Worm (Caenorhabditis elegans) whole organism, early embryonic: ENCODE measurements around the gene F45E1.1.
A peak's percentile ranks its signal among the peaks of the same experiment; 100 is the strongest.

Experiments
- B0310.2 ChIP-seq: sonication (generic microtip); optimal IDR thresholded peaks from 2 replicates; lab custom pipeline; 2016; ENCODE audit warnings: mild to moderate bottlenecking, missing genetic modification characterization, missing compliant biosample characterization
- F13C5.2 ChIP-seq: sonication (generic microtip); optimal IDR thresholded peaks from 2 replicates; lab custom pipeline; 2017; ENCODE audit warnings: mild to moderate bottlenecking, missing genetic modification characterization, inconsistent platforms, missing compliant biosample characterization
- aly-1 ChIP-seq: sonication (generic microtip); optimal IDR thresholded peaks from 2 replicates; lab custom pipeline; 2016; ENCODE audit warnings: missing genetic modification characterization, missing compliant biosample characterization
- ama-1 ChIP-seq: fragments of 150-350 bp; optimal IDR thresholded peaks from 2 replicates; lab custom pipeline; 2014
- ceh-13 ChIP-seq: fragments of 200-800 bp; sonication (Bioruptor generic); optimal IDR thresholded peaks from 2 replicates; lab custom pipeline; 2018; ENCODE audit warnings: mild to moderate bottlenecking, missing genetic modification characterization, missing compliant biosample characterization
- ceh-36 ChIP-seq: sonication (generic microtip); optimal IDR thresholded peaks from 2 replicates; lab custom pipeline; 2016; ENCODE audit warnings: missing genetic modification characterization, inconsistent platforms, missing compliant biosample characterization
- ets-7 ChIP-seq: sonication (generic microtip); optimal IDR thresholded peaks from 2 replicates; lab custom pipeline; 2016; ENCODE audit warnings: missing genotype, missing genetic modification characterization, missing compliant biosample characterization
- flt-1 ChIP-seq: fragments of 200-800 bp; sonication (Bioruptor generic); IDR thresholded peaks from 2 replicates; pipeline ENCODE4 v1.3.6; 2022; ENCODE audit warnings: missing genetic modification characterization, missing compliant biosample characterization
- hmbx-1 ChIP-seq: sonication (generic microtip); optimal IDR thresholded peaks from 2 replicates; lab custom pipeline; 2016; ENCODE audit warnings: mild to moderate bottlenecking, missing genetic modification characterization, missing compliant biosample characterization
- hmg-4 ChIP-seq: fragments of 200-800 bp; sonication (Bioruptor generic); optimal IDR thresholded peaks from 2 replicates; lab custom pipeline; 2018; ENCODE audit warnings: mild to moderate bottlenecking, missing genetic modification characterization, missing compliant biosample characterization
- hnd-1 ChIP-seq: sonication (generic microtip); optimal IDR thresholded peaks from 2 replicates; lab custom pipeline; 2016; ENCODE audit warnings: missing genetic modification characterization, missing compliant biosample characterization
- pes-1 ChIP-seq: fragments of 200-800 bp; sonication (Bioruptor generic); IDR thresholded peaks from 2 replicates; pipeline ENCODE4 v1.3.6; 2022; ENCODE audit warnings: missing genetic modification reagents, missing genetic modification characterization, missing compliant biosample characterization
- scrt-1 ChIP-seq: fragments of 200-800 bp; sonication (Bioruptor generic); IDR thresholded peaks from 2 replicates; pipeline ENCODE4 v1.3.6; 2022; ENCODE audit warnings: missing genetic modification characterization, missing compliant biosample characterization
- sea-1 ChIP-seq: fragments of 200-800 bp; sonication (Bioruptor generic); conservative IDR thresholded peaks from 2 replicates; pipeline ENCODE4 v1.3.6; 2022; ENCODE audit warnings: missing genetic modification characterization, missing compliant biosample characterization
- tbx-11 ChIP-seq: fragments of 200-800 bp; sonication (Bioruptor generic); IDR thresholded peaks from 2 replicates; pipeline ENCODE4 v1.3.6; 2022; ENCODE audit warnings: missing genetic modification characterization, missing compliant biosample characterization
- tbx-37 ChIP-seq: fragments of 200-800 bp; sonication (Bioruptor generic); conservative IDR thresholded peaks from 2 replicates; pipeline ENCODE4 v1.3.6; 2022; ENCODE audit warnings: missing genetic modification reagents, missing genetic modification characterization, missing compliant biosample characterization
- tra-4 ChIP-seq: sonication (generic microtip); optimal IDR thresholded peaks from 2 replicates; lab custom pipeline; 2017; ENCODE audit warnings: missing genetic modification characterization, missing compliant biosample characterization

The F45E1.1 gene

ce11 chrX:8037365-8037764, 33.9 kb downstream of the F45E1.1 start:
- TF ChIP-seq pes-1 (GFP tag; lab: Robert Waterston, UW) (no peak), ets-7 (tag; lab: Kevin White, UChicago) (no peak), B0310.2 (tag; lab: Kevin White, UChicago) (no peak), scrt-1 (no peak), hnd-1 (tag; lab: Kevin White, UChicago) (no peak), hmbx-1 (no peak), ceh-13 (GFP tag; lab: Kevin White, UChicago) (no peak), tra-4 (tag; lab: Kevin White, UChicago) (no peak), F13C5.2 (no peak), hmg-4 (no peak), tbx-11 (GFP tag; lab: Robert Waterston, UW) (no peak), aly-1 (tag; lab: Kevin White, UChicago) (no peak), sea-1 (no peak), flt-1 (no peak)

ce11 chrX:8040967-8041366, 37.5 kb downstream of the F45E1.1 start, which contains the start of gene xol-1:
TSS of gene xol-1 (plus strand) at chrX:8041313.
- TF ChIP-seq F13C5.2 (no peak), scrt-1 (no peak), flt-1 (no peak)

DNA sequence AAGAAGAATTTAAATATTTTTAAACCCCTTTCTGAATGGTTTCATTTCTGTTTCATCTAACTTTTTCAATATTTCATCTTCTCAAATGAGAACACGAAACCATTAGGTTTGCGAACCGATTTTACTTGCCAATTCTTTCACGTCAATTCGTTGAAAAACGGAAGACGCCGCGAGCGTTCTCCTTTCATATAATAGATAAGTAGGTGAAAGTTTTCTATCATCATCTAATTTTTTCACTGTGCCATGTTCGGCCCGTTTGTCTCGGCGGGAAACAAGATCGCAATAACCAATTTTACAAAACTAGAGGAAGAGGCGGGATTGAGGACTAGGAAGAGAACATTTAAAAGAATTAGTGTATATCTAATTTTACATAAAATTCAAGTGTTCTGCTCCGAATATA, 41.7 kb downstream of the F45E1.1 start, which contains the start of gene C18A11.4:
TSS of gene C18A11.4 (plus strand) at position 367 of the 400 bp plus-strand sequence.
- TF ChIP-seq B0310.2 (tag; lab: Kevin White, UChicago) = no peak
- no peak for TF ChIP-seq ets-7 (tag; lab: Kevin White, UChicago)
- no peak for TF ChIP-seq hnd-1 (tag; lab: Kevin White, UChicago)
- TF ChIP-seq tra-4 (tag; lab: Kevin White, UChicago) = no peak
- TF ChIP-seq hmg-4 = no peak
- no peak for TF ChIP-seq ceh-13 (GFP tag; lab: Kevin White, UChicago)
- TF ChIP-seq ceh-36 (tag; lab: Kevin White, UChicago) = no peak
- TF ChIP-seq ama-1 = no peak
- TF ChIP-seq F13C5.2 = no peak
- no peak for TF ChIP-seq pes-1 (GFP tag; lab: Robert Waterston, UW)
- no peak for TF ChIP-seq scrt-1
- TF ChIP-seq tbx-37 = no peak
- no peak for TF ChIP-seq hmbx-1

- TF ChIP-seq flt-1 (no peak), ama-1 (no peak), B0310.2 (tag; lab: Kevin White, UChicago) (no peak), tbx-37 (no peak), ceh-36 (tag; lab: Kevin White, UChicago) (no peak), tbx-11 (GFP tag; lab: Robert Waterston, UW) (no peak)
Measured at ce11 chrX:8048637-8049036, 45.2 kb downstream of the F45E1.1 start.

DNA sequence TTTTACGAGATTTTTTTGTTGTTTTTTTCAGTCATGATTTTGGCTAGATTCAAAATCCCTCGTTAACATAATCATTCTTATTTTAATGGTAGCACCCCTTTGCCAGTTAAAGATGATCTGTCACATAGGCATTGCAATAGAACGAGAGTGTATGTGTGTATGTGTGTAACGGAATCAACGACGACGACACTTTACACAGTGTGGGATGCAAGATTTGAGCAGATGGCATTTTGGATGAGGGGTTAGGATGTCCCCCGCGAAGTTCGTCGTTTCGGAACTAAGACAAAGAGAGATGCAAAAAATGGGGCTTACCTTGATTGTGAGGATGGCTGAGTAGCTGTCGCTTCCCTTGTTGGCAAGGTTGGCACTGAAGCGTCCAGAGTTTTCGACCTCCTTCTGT, 48.6 kb downstream of the F45E1.1 start:
- TF ChIP-seq scrt-1 (no peak), ama-1 (no peak), ceh-36 (tag; lab: Kevin White, UChicago) (no peak), tbx-37 (no peak), B0310.2 (tag; lab: Kevin White, UChicago) (no peak), ceh-13 (GFP tag; lab: Kevin White, UChicago) (no peak), hmg-4 (no peak), F13C5.2 (no peak), flt-1 (no peak), hmbx-1 (no peak), pes-1 (GFP tag; lab: Robert Waterston, UW) (no peak), tra-4 (tag; lab: Kevin White, UChicago) (no peak), tbx-11 (GFP tag; lab: Robert Waterston, UW) (no peak), ets-7 (tag; lab: Kevin White, UChicago) (no peak), hnd-1 (tag; lab: Kevin White, UChicago) (no peak)

ce11 chrX:8053008-8053441, 49.5 kb downstream of the F45E1.1 start:
- TF ChIP-seq ceh-36 (tag; lab: Kevin White, UChicago) (no peak), hnd-1 (tag; lab: Kevin White, UChicago) (no peak), scrt-1 (no peak), ceh-13 (GFP tag; lab: Kevin White, UChicago) (no peak), tbx-11 (GFP tag; lab: Robert Waterston, UW) (no peak), hmbx-1 (no peak), tra-4 (tag; lab: Kevin White, UChicago) (no peak), flt-1 (no peak), ets-7 (tag; lab: Kevin White, UChicago) (no peak), ama-1 (no peak), pes-1 (GFP tag; lab: Robert Waterston, UW) (no peak), sea-1 (no peak), tbx-37 (no peak), hmg-4 (no peak), aly-1 (tag; lab: Kevin White, UChicago) (no peak), F13C5.2 (no peak), B0310.2 (tag; lab: Kevin White, UChicago) (no peak)

DNA sequence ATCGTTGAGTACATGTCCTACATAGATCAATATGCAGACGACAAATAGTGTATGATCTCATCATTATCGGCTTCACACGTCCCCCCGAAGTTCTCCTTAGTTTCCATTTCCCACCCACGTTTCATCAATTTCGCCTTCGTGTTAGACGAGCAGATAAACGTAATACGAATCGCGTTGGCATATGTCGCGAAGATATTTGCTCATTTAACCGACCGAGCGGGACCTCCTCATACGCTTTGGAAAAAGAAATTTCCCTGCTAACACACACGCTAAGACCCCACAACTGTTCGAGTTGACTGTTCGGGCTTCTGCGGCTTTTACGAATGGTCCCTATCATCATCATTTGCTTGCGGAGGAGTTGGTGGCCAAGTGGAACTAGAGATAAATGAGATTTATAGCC, 51.0 kb downstream of the F45E1.1 start:
- TF ChIP-seq ceh-13 (GFP tag; lab: Kevin White, UChicago) (no peak), tbx-37 (no peak), hmbx-1 (no peak), hnd-1 (tag; lab: Kevin White, UChicago) (no peak), hmg-4 (no peak), ama-1 (no peak), ets-7 (tag; lab: Kevin White, UChicago) (no peak), ceh-36 (tag; lab: Kevin White, UChicago) (no peak), sea-1 (no peak), B0310.2 (tag; lab: Kevin White, UChicago) (no peak), tra-4 (tag; lab: Kevin White, UChicago) (no peak), aly-1 (tag; lab: Kevin White, UChicago) (no peak), pes-1 (GFP tag; lab: Robert Waterston, UW) (no peak)

DNA sequence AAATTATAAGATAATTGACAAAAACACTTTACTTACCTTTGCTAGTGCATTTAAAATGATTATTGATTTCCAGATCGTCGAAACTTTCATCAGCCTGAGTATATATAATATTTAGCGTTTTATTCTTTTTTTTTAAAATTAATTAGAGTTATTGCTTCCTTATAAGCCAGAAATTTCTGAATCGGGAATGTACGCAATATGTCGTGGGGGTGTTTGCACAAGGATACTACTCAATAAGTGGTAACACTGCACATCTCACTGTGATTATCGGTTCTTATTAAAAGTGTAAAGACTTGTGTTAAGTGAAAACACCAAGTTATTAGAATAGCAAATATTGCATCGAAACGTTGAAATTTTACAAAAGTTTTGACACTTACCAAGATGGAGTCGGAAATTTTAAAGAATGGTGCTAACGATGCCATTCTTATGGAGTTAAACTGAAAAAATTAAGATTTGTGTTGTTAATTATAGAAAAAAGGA, 54.3 kb downstream of the F45E1.1 start, which contains the start of gene dim-1:
TSS of gene dim-1 (minus strand) at position 430 of the 480 bp plus-strand sequence.
- TF ChIP-seq hmg-4 (no peak), ets-7 (tag; lab: Kevin White, UChicago) (no peak), F13C5.2 (peak; percentile 16), hnd-1 (tag; lab: Kevin White, UChicago) (no peak), scrt-1 (no peak), ama-1 (no peak)
